Worm (Caenorhabditis elegans): Measurements from ENCODE around the gene B0554.2.

B0554.2 gene

ce11 chrV:433898-434297 lies at the start of gene B0554.2:
Gene B0554.2, plus strand, starts transcription at chrV:434198.
- TF ChIP-seq dao-5 (tag; optimal IDR thresholded peaks at IDR 0.05) (no peak), him-1 (tag; optimal IDR thresholded peaks at IDR 0.05) (no peak), W03F9.2 (tag; optimal IDR thresholded peaks at IDR 0.05) (no peak)

- TF ChIP-seq him-1 (tag; optimal IDR thresholded peaks at IDR 0.05) (no peak), W03F9.2 (tag; optimal IDR thresholded peaks at IDR 0.05) (no peak), dao-5 (tag; optimal IDR thresholded peaks at IDR 0.05) (no peak)
These were observed 49.5 kb upstream of the B0554.2 start for ce11 chrV:384511-384910.

- TF ChIP-seq dao-5 (tag; optimal IDR thresholded peaks at IDR 0.05) (no peak), him-1 (tag; optimal IDR thresholded peaks at IDR 0.05) (no peak), W03F9.2 (tag; optimal IDR thresholded peaks at IDR 0.05) (no peak)
These were observed 48.5 kb upstream of the B0554.2 start, which contains the start of gene lipl-5 for ce11 chrV:385488-385887. Gene lipl-5, plus strand, starts transcription at chrV:385746.

ce11 chrV:388397-388796 lies 45.6 kb upstream of the B0554.2 start, which contains the start of gene ZK6.6:
Gene ZK6.6, plus strand, starts transcription at chrV:388697.
- TF ChIP-seq W03F9.2 (tag; optimal IDR thresholded peaks at IDR 0.05) (no peak), dao-5 (tag; optimal IDR thresholded peaks at IDR 0.05) (no peak), him-1 (tag; optimal IDR thresholded peaks at IDR 0.05) (no peak)

- TF ChIP-seq W03F9.2 (tag; optimal IDR thresholded peaks at IDR 0.05) (no peak), dao-5 (tag; optimal IDR thresholded peaks at IDR 0.05) (no peak), him-1 (tag; optimal IDR thresholded peaks at IDR 0.05) (no peak)
These were observed 41.8 kb upstream of the B0554.2 start, which contains the start of gene nhr-254 for ce11 chrV:392199-392678. Gene nhr-254, plus strand, starts transcription at chrV:392628.

- no peak for TF ChIP-seq dao-5 (tag; optimal IDR thresholded peaks at IDR 0.05)
- no peak for TF ChIP-seq him-1 (tag; optimal IDR thresholded peaks at IDR 0.05)
- no peak for TF ChIP-seq W03F9.2 (tag; optimal IDR thresholded peaks at IDR 0.05)
These were observed 37.7 kb upstream of the B0554.2 start, which contains the start of gene nhr-253 for ce11 chrV:396309-396708. Gene nhr-253, plus strand, starts transcription at chrV:396593.

ce11 chrV:399721-400120 lies 34.3 kb upstream of the B0554.2 start, which contains the start of gene scl-27:
Gene scl-27, plus strand, starts transcription at chrV:400021.
- no peak for TF ChIP-seq him-1 (tag; optimal IDR thresholded peaks at IDR 0.05)
- TF ChIP-seq W03F9.2 (tag; optimal IDR thresholded peaks at IDR 0.05): no peak
- no peak for TF ChIP-seq dao-5 (tag; optimal IDR thresholded peaks at IDR 0.05)

- TF ChIP-seq W03F9.2 (tag; optimal IDR thresholded peaks at IDR 0.05) (no peak), dao-5 (tag; optimal IDR thresholded peaks at IDR 0.05) (no peak), him-1 (tag; optimal IDR thresholded peaks at IDR 0.05) (no peak)
These were observed 31.0 kb upstream of the B0554.2 start, which contains the start of gene srh-62 for ce11 chrV:403028-403427. Gene srh-62, minus strand, starts transcription at chrV:403128.

ce11 chrV:404210-404669 lies 29.8 kb upstream of the B0554.2 start, which contains the start of gene nhr-252:
Gene nhr-252, plus strand, starts transcription at chrV:404619.
- TF ChIP-seq dao-5 (tag; optimal IDR thresholded peaks at IDR 0.05): no peak
- TF ChIP-seq W03F9.2 (tag; optimal IDR thresholded peaks at IDR 0.05): no peak
- TF ChIP-seq him-1 (tag; optimal IDR thresholded peaks at IDR 0.05): no peak

ce11 chrV:412820-413219 lies 21.2 kb upstream of the B0554.2 start:
- TF ChIP-seq dao-5 (tag; optimal IDR thresholded peaks at IDR 0.05): no peak
- no peak for TF ChIP-seq him-1 (tag; optimal IDR thresholded peaks at IDR 0.05)
- no peak for TF ChIP-seq W03F9.2 (tag; optimal IDR thresholded peaks at IDR 0.05)

- TF ChIP-seq him-1 (tag; optimal IDR thresholded peaks at IDR 0.05): no peak
These were observed 19.4 kb upstream of the B0554.2 start, which contains the start of gene dod-19 for ce11 chrV:414630-415029. Gene dod-19, minus strand, starts transcription at chrV:414759.

ce11 chrV:415072-415471 lies 18.9 kb upstream of the B0554.2 start:
- TF ChIP-seq W03F9.2 (tag; optimal IDR thresholded peaks at IDR 0.05): no peak
- TF ChIP-seq him-1 (tag; optimal IDR thresholded peaks at IDR 0.05): no peak
- TF ChIP-seq dao-5 (tag; optimal IDR thresholded peaks at IDR 0.05): no peak

- TF ChIP-seq dao-5 (tag; optimal IDR thresholded peaks at IDR 0.05) (no peak), him-1 (tag; optimal IDR thresholded peaks at IDR 0.05) (no peak), W03F9.2 (tag; optimal IDR thresholded peaks at IDR 0.05) (no peak)
These were observed 16.2 kb upstream of the B0554.2 start, which contains the start of gene irg-8 for ce11 chrV:417656-418353. Gene irg-8, minus strand, starts transcription at chrV:417706.

- TF ChIP-seq him-1 (tag; optimal IDR thresholded peaks at IDR 0.05) (no peak), dao-5 (tag; optimal IDR thresholded peaks at IDR 0.05) (no peak), W03F9.2 (tag; optimal IDR thresholded peaks at IDR 0.05) (no peak)
These were observed 15.6 kb upstream of the B0554.2 start, which contains the start of gene Y39D8A.1 for ce11 chrV:418432-418831. Gene Y39D8A.1, plus strand, starts transcription at chrV:418732.

Data from whole organism, L4/young adult.